Worm (Caenorhabditis elegans): ENCODE results near the gene pph-1.

DNA sequence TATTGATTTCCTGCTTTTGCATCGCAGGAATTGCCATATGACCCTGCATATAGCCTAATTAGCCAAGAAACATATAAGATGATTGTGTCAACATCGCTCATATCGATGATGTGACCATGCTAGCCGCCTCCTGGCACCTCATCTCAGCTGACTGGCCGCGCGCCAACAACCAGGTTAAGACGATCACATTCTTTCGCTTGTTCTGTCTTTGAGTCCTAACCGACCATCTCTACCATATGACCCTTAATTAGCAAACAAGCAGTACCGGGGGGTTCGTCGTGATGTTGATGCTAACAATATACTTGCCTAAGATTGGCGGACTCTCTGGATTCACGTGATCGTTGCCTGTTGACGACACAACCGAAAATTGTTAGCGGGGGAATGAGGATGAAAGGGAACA lies 20.2 kb downstream of the pph-1 start:
- no peak for TF ChIP-seq ceh-45 (GFP tag; IDR thresholded peaks at IDR 0.05)
- no peak for TF ChIP-seq nfya-1 (tag; optimal IDR thresholded peaks at IDR 0.05)
- no peak for TF ChIP-seq ahr-1 (tag; optimal IDR thresholded peaks at IDR 0.05)
- TF ChIP-seq nhr-11 (tag; optimal IDR thresholded peaks at IDR 0.05), result no peak
- TF ChIP-seq ceh-30 (tag; optimal IDR thresholded peaks at IDR 0.05), result no peak
- no peak for TF ChIP-seq pag-3 (tag; optimal IDR thresholded peaks at IDR 0.05; ENCODE audit: borderline replicate concordance)
- no peak for TF ChIP-seq K09A11.1 (tag; optimal IDR thresholded peaks at IDR 0.05; ENCODE audit: insufficient read depth)

Data from whole organism, late embryonic.